Fruit fly (Drosophila melanogaster) whole organism, embryonic: Measurements from ENCODE around the gene CG8851.
A peak's percentile ranks its signal among the peaks of the same experiment; 100 is the strongest.

Source experiments
- ATbp ChIP-seq: fragments of 200-800 bp; sonication (Bioruptor generic); optimal IDR thresholded peaks from 2 replicates; lab custom pipeline; 2017; ENCODE audit warnings: missing biosample characterization, mild to moderate bottlenecking, missing genetic modification characterization, missing genetic modification reagents
- Antp ChIP-seq: fragments of 200-800 bp; sonication (Bioruptor generic); optimal IDR thresholded peaks from 3 replicates; lab custom pipeline; 2016; ENCODE audit warnings: missing biosample characterization, missing genetic modification characterization
- BtbVII ChIP-seq: fragments of 200-800 bp; sonication (Bioruptor generic); optimal IDR thresholded peaks from 3 replicates; lab custom pipeline; 2017; ENCODE audit warnings: missing biosample characterization, mild to moderate bottlenecking, missing genetic modification characterization
- CG12236 ChIP-seq: fragments of 200-800 bp; sonication (Bioruptor generic); optimal IDR thresholded peaks from 2 replicates; lab custom pipeline; 2016; ENCODE audit warnings: missing biosample characterization, missing genetic modification characterization
- CG13894 ChIP-seq: fragments of 200-800 bp; sonication (Bioruptor generic); optimal IDR thresholded peaks from 3 replicates; lab custom pipeline; 2018; ENCODE audit warnings: missing biosample characterization, mild to moderate bottlenecking, missing genetic modification characterization, moderate library complexity
- CG1647 ChIP-seq: fragments of 200-800 bp; sonication (Bioruptor generic); optimal IDR thresholded peaks from 3 replicates; lab custom pipeline; 2016; ENCODE audit warnings: missing biosample characterization, missing genetic modification characterization
- CG16779 ChIP-seq: fragments of 200-800 bp; sonication (Bioruptor generic); IDR thresholded peaks from 2 replicates; pipeline ENCODE4 v1.3.6; 2022; ENCODE audit warnings: missing biosample characterization, missing genetic modification characterization
- CG16863 ChIP-seq: fragments of 200-800 bp; sonication (Bioruptor generic); optimal IDR thresholded peaks from 3 replicates; lab custom pipeline; 2016; ENCODE audit warnings: missing biosample characterization, missing genetic modification characterization
- CG17328 ChIP-seq: fragments of 200-800 bp; sonication (Bioruptor generic); IDR thresholded peaks from 2 replicates; pipeline ENCODE4 v1.3.6; 2022; ENCODE audit warnings: missing biosample characterization, missing genetic modification characterization
- CG1792 ChIP-seq: fragments of 200-800 bp; sonication (Bioruptor generic); optimal IDR thresholded peaks from 2 replicates; lab custom pipeline; 2016; ENCODE audit warnings: missing biosample characterization, missing genetic modification characterization
- CG18262 ChIP-seq: fragments of 200-800 bp; optimal IDR thresholded peaks from 3 replicates; lab custom pipeline; 2019; ENCODE audit warnings: missing biosample characterization, mild to moderate bottlenecking, missing genetic modification characterization, moderate library complexity
- CG33213 ChIP-seq: fragments of 200-800 bp; sonication (Bioruptor generic); optimal IDR thresholded peaks from 3 replicates; lab custom pipeline; 2016; ENCODE audit warnings: missing biosample characterization, missing genetic modification characterization
- CG34422 ChIP-seq: fragments of 200-800 bp; sonication (Bioruptor generic); IDR thresholded peaks from 3 replicates; pipeline ENCODE4 v1.3.6; 2022; ENCODE audit warnings: missing biosample characterization, missing genetic modification characterization
- CG4282 ChIP-seq: fragments of 200-800 bp; sonication (Bioruptor generic); optimal IDR thresholded peaks from 2 replicates; lab custom pipeline; 2016; ENCODE audit warnings: missing biosample characterization, missing genetic modification characterization
- CG4328 ChIP-seq: fragments of 200-800 bp; sonication (Bioruptor generic); optimal IDR thresholded peaks from 3 replicates; lab custom pipeline; 2017; ENCODE audit warnings: missing biosample characterization, missing genetic modification reagents, missing genetic modification characterization
- CG4730 ChIP-seq: fragments of 200-800 bp; sonication (Bioruptor generic); IDR thresholded peaks from 2 replicates; pipeline ENCODE4 v1.3.6; 2022; ENCODE audit warnings: missing biosample characterization, missing genetic modification characterization
- CG4820 ChIP-seq: fragments of 200-800 bp; sonication (Bioruptor generic); optimal IDR thresholded peaks from 3 replicates; lab custom pipeline; 2016; ENCODE audit warnings: missing biosample characterization, missing genetic modification characterization
- CG6765 ChIP-seq: fragments of 200-800 bp; sonication (Bioruptor generic); optimal IDR thresholded peaks from 3 replicates; lab custom pipeline; 2017; ENCODE audit warnings: missing biosample characterization, mild to moderate bottlenecking, missing genetic modification characterization
- CG7839 ChIP-seq: fragments of 200-800 bp; sonication (Bioruptor generic); optimal IDR thresholded peaks from 3 replicates; lab custom pipeline; 2018; ENCODE audit warnings: missing biosample characterization, mild to moderate bottlenecking, missing genetic modification characterization, moderate library complexity
- CG7928 ChIP-seq: fragments of 200-800 bp; sonication (Bioruptor generic); optimal IDR thresholded peaks from 2 replicates; lab custom pipeline; 2017; ENCODE audit warnings: missing biosample characterization, mild to moderate bottlenecking, missing genetic modification characterization
- CG9215 ChIP-seq: fragments of 200-800 bp; sonication (Bioruptor generic); IDR thresholded peaks from 2 replicates; pipeline ENCODE4 v1.3.6; 2022; ENCODE audit warnings: missing biosample characterization, missing genetic modification characterization
- E2f2 ChIP-seq: fragments of 200-800 bp; sonication (Bioruptor generic); IDR thresholded peaks from 2 replicates; pipeline ENCODE4 v1.3.6; 2022; ENCODE audit warnings: missing biosample characterization, missing genetic modification characterization
- Hr3 ChIP-seq: fragments of 200-800 bp; sonication (Bioruptor generic); optimal IDR thresholded peaks from 3 replicates; lab custom pipeline; 2016; ENCODE audit warnings: missing biosample characterization, missing genetic modification characterization
- Mes4 ChIP-seq: fragments of 200-800 bp; sonication (Bioruptor generic); optimal IDR thresholded peaks from 2 replicates; lab custom pipeline; 2016; ENCODE audit warnings: missing biosample characterization, missing genetic modification characterization
- NC2β ChIP-seq: fragments of 200-800 bp; sonication (Bioruptor generic); optimal IDR thresholded peaks from 2 replicates; lab custom pipeline; 2016; ENCODE audit warnings: missing biosample characterization, missing genetic modification characterization
- Oli ChIP-seq: fragments of 200-800 bp; sonication (Bioruptor generic); optimal IDR thresholded peaks from 2 replicates; lab custom pipeline; 2018; ENCODE audit warnings: missing biosample characterization, mild to moderate bottlenecking, missing genetic modification characterization, moderate library complexity
- Six4 ChIP-seq: fragments of 200-800 bp; sonication (Bioruptor generic); optimal IDR thresholded peaks from 2 replicates; lab custom pipeline; 2016; ENCODE audit warnings: missing biosample characterization, missing genetic modification characterization
- Xbp1 ChIP-seq: fragments of 200-800 bp; sonication (Bioruptor generic); optimal IDR thresholded peaks from 3 replicates; lab custom pipeline; 2016; ENCODE audit warnings: missing biosample characterization, mild to moderate bottlenecking, missing genetic modification characterization
- btn ChIP-seq: fragments of 200-800 bp; sonication (Bioruptor generic); optimal IDR thresholded peaks from 2 replicates; lab custom pipeline; 2016; ENCODE audit warnings: missing biosample characterization, missing genetic modification characterization
- cas ChIP-seq: fragments of 200-800 bp; sonication (Bioruptor generic); IDR thresholded peaks from 2 replicates; pipeline ENCODE4 v1.3.6; 2022; ENCODE audit warnings: missing biosample characterization, missing genetic modification characterization
- chn ChIP-seq: fragments of 200-800 bp; sonication (Bioruptor generic); optimal IDR thresholded peaks from 2 replicates; lab custom pipeline; 2016; ENCODE audit warnings: missing biosample characterization, missing genetic modification characterization
- crp ChIP-seq, 2 experiments: fragments of 200-800 bp; sonication (Bioruptor generic); optimal IDR thresholded peaks; 2 replicates in 1 of 2; 3 replicates in 1 of 2; lab custom pipeline; 2017; ENCODE audit warnings: missing biosample characterization in 2 of 2, missing genetic modification characterization in 2 of 2, mild to moderate bottlenecking in 1 of 2, moderate library complexity in 1 of 2
- dan ChIP-seq: fragments of 200-800 bp; sonication (Bioruptor generic); IDR thresholded peaks from 2 replicates; pipeline ENCODE4 v1.3.6; 2022; ENCODE audit warnings: missing biosample characterization, missing genetic modification characterization
- disco-r ChIP-seq: fragments of 200-800 bp; sonication (Bioruptor generic); optimal IDR thresholded peaks from 2 replicates; lab custom pipeline; 2016; ENCODE audit warnings: missing biosample characterization, missing genetic modification characterization
- dmrt99B ChIP-seq: fragments of 200-800 bp; sonication (Bioruptor generic); optimal IDR thresholded peaks from 2 replicates; lab custom pipeline; 2018; ENCODE audit warnings: missing biosample characterization, mild to moderate bottlenecking, missing genetic modification characterization, moderate library complexity
- esg ChIP-seq: fragments of 200-800 bp; sonication (Bioruptor generic); conservative IDR thresholded peaks from 2 replicates; pipeline ENCODE4 v1.3.6; 2022; ENCODE audit warnings: missing biosample characterization, missing genetic modification characterization
- fd96Cb ChIP-seq: fragments of 200-800 bp; sonication (Bioruptor generic); optimal IDR thresholded peaks from 2 replicates; lab custom pipeline; 2018; ENCODE audit warnings: missing biosample characterization, mild to moderate bottlenecking, missing genetic modification characterization, moderate library complexity
- gcm ChIP-seq: fragments of 200-800 bp; sonication (Bioruptor generic); optimal IDR thresholded peaks from 2 replicates; lab custom pipeline; 2019; ENCODE audit warnings: missing biosample characterization, mild to moderate bottlenecking, missing genetic modification characterization, moderate library complexity
- grn ChIP-seq: fragments of 200-800 bp; sonication (Bioruptor generic); optimal IDR thresholded peaks from 3 replicates; lab custom pipeline; 2017; ENCODE audit warnings: missing biosample characterization, missing genetic modification characterization
- lilli ChIP-seq: fragments of 200-800 bp; sonication (Bioruptor generic); optimal IDR thresholded peaks from 3 replicates; lab custom pipeline; 2016; ENCODE audit warnings: missing biosample characterization, missing genetic modification characterization
- otp ChIP-seq: fragments of 200-800 bp; sonication (Bioruptor generic); IDR thresholded peaks from 3 replicates; pipeline ENCODE4, ENCODE4 v1.3.6; 2022; ENCODE audit warnings: missing biosample characterization, missing genetic modification characterization
- pnt ChIP-seq: fragments of 200-800 bp; sonication (Bioruptor generic); optimal IDR thresholded peaks from 3 replicates; lab custom pipeline; 2016; ENCODE audit warnings: missing biosample characterization, missing genetic modification characterization
- ro ChIP-seq: fragments of 200-800 bp; sonication (Bioruptor generic); IDR thresholded peaks from 2 replicates; pipeline ENCODE4 v1.3.6; 2022; ENCODE audit warnings: missing biosample characterization, missing genetic modification characterization
- sc ChIP-seq, 3 experiments: fragments of >200 bp in 2 of 3; fragments of 200-800 bp in 1 of 3; sonication (Bioruptor generic) in 1 of 3; optimal IDR thresholded peaks; 2 replicates in 2 of 3; 3 replicates in 1 of 3; lab custom pipeline; 2017; ENCODE audit warnings: mild to moderate bottlenecking in 1 of 3, missing biosample characterization in 1 of 3, missing genetic modification characterization in 1 of 3, missing genetic modification reagents in 1 of 3
- sim ChIP-seq: fragments of 200-800 bp; sonication (Bioruptor generic); IDR thresholded peaks from 2 replicates; pipeline ENCODE4 v1.3.6; 2022; ENCODE audit warnings: missing biosample characterization, missing genetic modification characterization
- tna ChIP-seq: fragments of 200-800 bp; sonication (Bioruptor generic); IDR thresholded peaks from 2 replicates; pipeline ENCODE4 v1.3.6; 2022; ENCODE audit warnings: missing biosample characterization, missing genetic modification characterization; ENCODE audit not compliant: partially characterized antibody
- twi ChIP-seq: fragments of 200-800 bp; optimal IDR thresholded peaks from 2 replicates; lab custom pipeline; 2019; ENCODE audit warnings: missing biosample characterization, mild to moderate bottlenecking, missing genetic modification characterization, moderate library complexity
- unpg ChIP-seq: fragments of 200-800 bp; sonication (Bioruptor generic); optimal IDR thresholded peaks from 3 replicates; lab custom pipeline; 2018; ENCODE audit warnings: missing biosample characterization, mild to moderate bottlenecking, missing genetic modification characterization, moderate library complexity
- vvl ChIP-seq: fragments of 200-800 bp; sonication (Bioruptor generic); IDR thresholded peaks from 2 replicates; pipeline ENCODE4 v1.3.6; 2022; ENCODE audit warnings: missing biosample characterization, missing genetic modification characterization
- wek ChIP-seq: fragments of 200-800 bp; sonication (Bioruptor generic); optimal IDR thresholded peaks from 3 replicates; lab custom pipeline; 2018; ENCODE audit warnings: missing biosample characterization, mild to moderate bottlenecking, missing genetic modification characterization, moderate library complexity

The CG8851 gene

DNA sequence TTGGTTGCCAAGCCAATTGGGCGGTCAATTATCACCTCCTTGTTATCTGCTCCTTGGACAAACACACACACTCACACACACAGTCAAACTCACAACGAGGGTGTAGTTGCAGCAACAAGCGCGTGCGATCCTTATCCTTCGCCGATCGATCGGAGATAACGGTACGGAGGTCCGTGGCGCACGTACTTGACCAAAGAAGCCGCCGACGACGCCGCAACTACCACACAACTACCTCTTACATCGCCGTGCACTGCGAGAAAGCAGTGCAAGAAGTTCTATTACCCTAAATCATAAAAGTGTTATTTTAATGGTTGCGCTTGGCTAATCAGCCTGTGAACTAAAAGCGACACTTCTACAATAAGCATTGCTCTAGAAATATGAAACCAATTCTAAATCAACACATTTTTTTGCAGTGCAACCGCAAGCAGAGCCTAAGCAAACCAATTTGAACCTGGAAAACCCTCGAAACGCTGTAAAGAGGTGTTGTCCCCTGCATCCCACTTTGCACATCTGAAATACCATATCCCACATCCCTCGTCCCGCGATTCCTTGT is 13.6 kb downstream of the CG8851 start (continued):
- TF ChIP-seq CG4730 (GFP tag; lab: Robert Waterston, UW) = peak; percentile 37; the same call in 1 of the 2 replicates
- peak; percentile 20 for TF ChIP-seq CG1647 (GFP tag; lab: Kevin White, UChicago)
- peak; percentile 40 for TF ChIP-seq btn (GFP tag; lab: Kevin White, UChicago)
- no peak for TF ChIP-seq CG6765 (GFP tag; lab: Kevin White, UChicago)
- TF ChIP-seq CG4282 (GFP tag; lab: Kevin White, UChicago) = no peak
- TF ChIP-seq tna (GFP tag; lab: Robert Waterston, UW) = no peak
- TF ChIP-seq sc (optimal IDR thresholded peaks at IDR 0.05; lab: Kevin White, UChicago) = no peak
- peak; percentile 31 for TF ChIP-seq sc (GFP tag; optimal IDR thresholded peaks at IDR 0.05; lab: Kevin White, UChicago)
- peak; percentile 44 for TF ChIP-seq CG7839
- no peak for TF ChIP-seq CG4328 (GFP tag; lab: Kevin White, UChicago)
- peak; percentile 55 for TF ChIP-seq pnt (GFP tag; lab: Kevin White, UChicago)
- TF ChIP-seq unpg = peak; percentile 56
- peak; percentile 42 for TF ChIP-seq lilli (GFP tag; lab: Kevin White, UChicago)
- TF ChIP-seq otp = peak; percentile 81
- TF ChIP-seq CG16863 (GFP tag; lab: Kevin White, UChicago) = peak; percentile 25
- peak; percentile 43 for TF ChIP-seq Mes4
- peak; percentile 51 for TF ChIP-seq Xbp1 (GFP tag; lab: Kevin White, UChicago)
- peak; percentile 55 for TF ChIP-seq NC2β (GFP tag; lab: Kevin White, UChicago)
- TF ChIP-seq CG34422 = no peak
- TF ChIP-seq Antp (GFP tag; lab: Kevin White, UChicago) = peak; percentile 70
- no peak for TF ChIP-seq BtbVII (GFP tag; lab: Kevin White, UChicago)
- no peak for TF ChIP-seq gcm
- TF ChIP-seq Six4 = peak; percentile 12
- TF ChIP-seq fd96Cb (tag; lab: Kevin White, UChicago) = peak; percentile 52
- peak; percentile 52 for TF ChIP-seq CG4820 (GFP tag; lab: Kevin White, UChicago)
- TF ChIP-seq esg (GFP tag; lab: Robert Waterston, UW) = 0 out of 2 replicates have a peak, but pooled peaks have one; percentile 16
- TF ChIP-seq disco-r = no peak
- no peak for TF ChIP-seq sim (GFP tag; lab: Robert Waterston, UW)
- TF ChIP-seq dmrt99B (tag; lab: Kevin White, UChicago) = peak; percentile 15
- peak; percentile 52 for TF ChIP-seq chn (GFP tag; lab: Kevin White, UChicago)
- peak; percentile 42 for TF ChIP-seq CG33213 (GFP tag; lab: Kevin White, UChicago)
- TF ChIP-seq CG9215 = no peak
- TF ChIP-seq CG7928 (GFP tag; lab: Kevin White, UChicago) = no peak
- peak; percentile 22 for TF ChIP-seq CG12236 (GFP tag; lab: Kevin White, UChicago)
- peak; percentile 11 for TF ChIP-seq ATbp (GFP tag; lab: Kevin White, UChicago)
- TF ChIP-seq twi = peak; percentile 43
- TF ChIP-seq cas (GFP tag; lab: Robert Waterston, UW) = no peak
- TF ChIP-seq CG18262 (tag; lab: Kevin White, UChicago) = peak; percentile 66
- no peak for TF ChIP-seq wek
- TF ChIP-seq E2f2 (GFP tag; lab: Robert Waterston, UW) = no peak; the same call in 1 of the 2 replicates
- no peak for TF ChIP-seq crp (GFP tag; optimal IDR thresholded peaks at IDR 0.05; lab: Kevin White, UChicago)
- no peak for TF ChIP-seq CG16779 (GFP tag; lab: Robert Waterston, UW)
- TF ChIP-seq vvl (GFP tag; lab: Robert Waterston, UW) = peak; percentile 38; the same call in 1 of the 2 replicates
- peak; percentile 71 for TF ChIP-seq dan (GFP tag; lab: Robert Waterston, UW)
- TF ChIP-seq CG1792 = peak; percentile 21
- TF ChIP-seq Hr3 (GFP tag; lab: Kevin White, UChicago) = peak; percentile 11
- TF ChIP-seq grn (GFP tag; lab: Kevin White, UChicago) = peak; percentile 88
- TF ChIP-seq Oli = peak; percentile 56
- TF ChIP-seq CG13894 (tag; lab: Kevin White, UChicago) = no peak
- no peak for TF ChIP-seq ro (GFP tag; lab: Robert Waterston, UW)
- peak; percentile 75 for TF ChIP-seq CG17328 (GFP tag; lab: Robert Waterston, UW)
